Fruit fly (Drosophila melanogaster) whole organism, prepupa: ENCODE measurements around the gene CG14711.
A peak's percentile ranks its signal among the peaks of the same experiment; 100 is the strongest.

ENCODE experiments used
- CG10631 ChIP-seq: fragments of 200-800 bp; sonication (Bioruptor generic); optimal IDR thresholded peaks from 2 replicates; lab custom pipeline; 2016; ENCODE audit warnings: missing biosample characterization, missing genetic modification characterization
- CG10669 ChIP-seq: fragments of 200-800 bp; sonication (Bioruptor generic); optimal IDR thresholded peaks from 3 replicates; lab custom pipeline; 2018; ENCODE audit warnings: missing biosample characterization, mild to moderate bottlenecking, missing genetic modification characterization, moderate library complexity
- CG11294 ChIP-seq: fragments of 200-800 bp; sonication (Bioruptor generic); IDR thresholded peaks from 2 replicates; pipeline ENCODE4 v1.3.6; 2022; ENCODE audit warnings: missing biosample characterization, missing genetic modification characterization
- CG11762 ChIP-seq: fragments of 200-800 bp; sonication (Bioruptor generic); optimal IDR thresholded peaks from 3 replicates; lab custom pipeline; 2016; ENCODE audit warnings: missing biosample characterization, missing genetic modification characterization; ENCODE audit not compliant: insufficient read depth
- CG11902 ChIP-seq: fragments of 200-800 bp; sonication (Bioruptor generic); optimal IDR thresholded peaks from 3 replicates; lab custom pipeline; 2016; ENCODE audit warnings: missing biosample characterization, missing genetic modification characterization
- CG15336 ChIP-seq: fragments of 200-800 bp; sonication (Bioruptor generic); IDR thresholded peaks from 2 replicates; pipeline ENCODE4 v1.3.6; 2022; ENCODE audit warnings: missing biosample characterization, missing genetic modification characterization
- CG3032 ChIP-seq: fragments of 200-800 bp; optimal IDR thresholded peaks from 2 replicates; lab custom pipeline; 2019; ENCODE audit warnings: missing biosample characterization, mild to moderate bottlenecking, missing genetic modification characterization, moderate library complexity
- CG31627 ChIP-seq: fragments of 200-800 bp; sonication (Bioruptor generic); optimal IDR thresholded peaks from 3 replicates; lab custom pipeline; 2016; ENCODE audit warnings: missing biosample characterization, missing genetic modification characterization
- CG32006 ChIP-seq: fragments of 200-800 bp; sonication (Bioruptor generic); optimal IDR thresholded peaks from 3 replicates; lab custom pipeline; 2017; ENCODE audit warnings: missing biosample characterization, mild to moderate bottlenecking, missing genetic modification characterization
- CG34406 ChIP-seq: fragments of 200-800 bp; sonication (Bioruptor generic); optimal IDR thresholded peaks from 3 replicates; lab custom pipeline; 2016; ENCODE audit warnings: missing biosample characterization, missing genetic modification characterization
- CG3919 ChIP-seq: fragments of 200-800 bp; sonication (Bioruptor generic); optimal IDR thresholded peaks from 3 replicates; lab custom pipeline; 2016; ENCODE audit warnings: missing biosample characterization, missing genetic modification characterization
- CG4318 ChIP-seq: fragments of 200-800 bp; sonication (Bioruptor generic); optimal IDR thresholded peaks from 3 replicates; lab custom pipeline; 2017; ENCODE audit warnings: missing biosample characterization, mild to moderate bottlenecking, missing genetic modification characterization
- CG6276 ChIP-seq: fragments of 200-800 bp; sonication (Bioruptor generic); optimal IDR thresholded peaks from 2 replicates; lab custom pipeline; 2017; ENCODE audit warnings: missing biosample characterization, mild to moderate bottlenecking, missing genetic modification characterization
- CG6808 ChIP-seq: fragments of 200-800 bp; sonication (Bioruptor generic); optimal IDR thresholded peaks from 3 replicates; lab custom pipeline; 2017; ENCODE audit warnings: missing biosample characterization, missing genetic modification characterization, mild to moderate bottlenecking, moderate library complexity, missing genetic modification reagents
- CG7368 ChIP-seq: fragments of 200-800 bp; sonication (Bioruptor generic); optimal IDR thresholded peaks from 3 replicates; lab custom pipeline; 2016; ENCODE audit warnings: missing biosample characterization, missing genetic modification characterization
- CG8119 ChIP-seq: fragments of 200-800 bp; sonication (Bioruptor generic); IDR thresholded peaks from 3 replicates; pipeline ENCODE4 v1.3.6; 2022; ENCODE audit warnings: missing biosample characterization, missing genetic modification characterization
- CG8319 ChIP-seq: fragments of 200-800 bp; sonication (Bioruptor generic); optimal IDR thresholded peaks from 3 replicates; lab custom pipeline; 2016; ENCODE audit warnings: missing biosample characterization, missing genetic modification characterization
- CG8632 ChIP-seq: fragments of 200-800 bp; sonication (Bioruptor generic); optimal IDR thresholded peaks from 3 replicates; lab custom pipeline; 2016; ENCODE audit warnings: missing biosample characterization, missing genetic modification characterization
- CG9139 ChIP-seq: fragments of 200-800 bp; sonication (Bioruptor generic); optimal IDR thresholded peaks from 3 replicates; lab custom pipeline; 2017; ENCODE audit warnings: missing biosample characterization, mild to moderate bottlenecking, missing genetic modification characterization
- Eip75B ChIP-seq: fragments of 200-800 bp; sonication (Bioruptor generic); optimal IDR thresholded peaks from 3 replicates; lab custom pipeline; 2016; ENCODE audit warnings: missing biosample characterization, missing genetic modification characterization
- Eip93F ChIP-seq: fragments of 200-800 bp; sonication (Bioruptor generic); optimal IDR thresholded peaks from 2 replicates; lab custom pipeline; 2016; ENCODE audit warnings: missing biosample characterization, mild to moderate bottlenecking, missing genetic modification characterization
- Ets21C ChIP-seq: fragments of 200-800 bp; sonication (Bioruptor generic); optimal IDR thresholded peaks from 3 replicates; lab custom pipeline; 2016; ENCODE audit warnings: missing biosample characterization, missing genetic modification characterization
- Ets96B ChIP-seq: fragments of 200-800 bp; optimal IDR thresholded peaks from 2 replicates; lab custom pipeline; 2019; ENCODE audit warnings: missing biosample characterization, mild to moderate bottlenecking, missing genetic modification characterization, moderate library complexity
- Gug ChIP-seq: fragments of 200-800 bp; sonication (Bioruptor generic); IDR thresholded peaks from 2 replicates; pipeline ENCODE4 v1.3.6; 2022; ENCODE audit warnings: missing biosample characterization, missing genetic modification characterization
- Hr38 ChIP-seq: sonication (Bioruptor generic); optimal IDR thresholded peaks from 2 replicates; lab custom pipeline; 2016; ENCODE audit warnings: missing biosample characterization, missing genetic modification characterization
- Hr39 ChIP-seq: fragments of 200-800 bp; sonication (Bioruptor generic); optimal IDR thresholded peaks from 2 replicates; lab custom pipeline; 2016; ENCODE audit warnings: missing biosample characterization, missing genetic modification characterization
- Hr4 ChIP-seq: fragments of 200-800 bp; sonication (Bioruptor generic); optimal IDR thresholded peaks from 3 replicates; lab custom pipeline; 2016; ENCODE audit warnings: missing biosample characterization, missing genetic modification characterization
- Lpt ChIP-seq: fragments of 200-800 bp; sonication (Bioruptor generic); optimal IDR thresholded peaks from 3 replicates; lab custom pipeline; 2016; ENCODE audit warnings: missing biosample characterization, missing genetic modification characterization
- Met ChIP-seq: fragments of 200-800 bp; sonication (Bioruptor generic); optimal IDR thresholded peaks from 3 replicates; lab custom pipeline; 2016; ENCODE audit warnings: missing biosample characterization, missing genetic modification characterization
- OdsH ChIP-seq: fragments of 200-800 bp; sonication (Bioruptor generic); optimal IDR thresholded peaks from 3 replicates; lab custom pipeline; 2016; ENCODE audit warnings: missing biosample characterization, missing genetic modification characterization
- Smox ChIP-seq: fragments of 200-800 bp; sonication (Bioruptor generic); optimal IDR thresholded peaks from 3 replicates; lab custom pipeline; 2016; ENCODE audit warnings: missing biosample characterization, missing genetic modification characterization
- Sox102F ChIP-seq: fragments of 200-800 bp; sonication (Bioruptor generic); optimal IDR thresholded peaks from 2 replicates; lab custom pipeline; 2016; ENCODE audit warnings: missing biosample characterization, mild to moderate bottlenecking, missing genetic modification characterization
- Sox14 ChIP-seq: fragments of 200-800 bp; sonication (Bioruptor generic); optimal IDR thresholded peaks from 3 replicates; lab custom pipeline; 2016; ENCODE audit warnings: missing biosample characterization, missing genetic modification characterization
- Sox15 ChIP-seq: fragments of 200-800 bp; sonication (Bioruptor generic); optimal IDR thresholded peaks from 3 replicates; lab custom pipeline; 2016; ENCODE audit warnings: missing biosample characterization, missing genetic modification characterization
- achi ChIP-seq: fragments of 200-800 bp; sonication (Bioruptor generic); optimal IDR thresholded peaks from 3 replicates; lab custom pipeline; 2016; ENCODE audit warnings: missing biosample characterization, missing genetic modification characterization
- acj6 ChIP-seq: fragments of 200-800 bp; sonication (Bioruptor generic); optimal IDR thresholded peaks from 3 replicates; lab custom pipeline; 2016; ENCODE audit warnings: missing biosample characterization, missing genetic modification characterization
- cyc ChIP-seq: fragments of 200-800 bp; sonication (Bioruptor generic); optimal IDR thresholded peaks from 3 replicates; lab custom pipeline; 2016; ENCODE audit warnings: missing biosample characterization, missing genetic modification characterization
- dsx ChIP-seq: fragments of 200-800 bp; optimal IDR thresholded peaks from 3 replicates; lab custom pipeline; 2019; ENCODE audit warnings: missing biosample characterization, mild to moderate bottlenecking, missing genetic modification characterization, moderate library complexity; ENCODE audit not compliant: poor library complexity, severe bottlenecking
- eg ChIP-seq: fragments of 200-800 bp; sonication (Bioruptor generic); IDR thresholded peaks from 3 replicates; pipeline ENCODE4 v1.3.6; 2022; ENCODE audit warnings: missing biosample characterization, missing genetic modification characterization
- esn ChIP-seq: fragments of 200-800 bp; sonication (Bioruptor generic); optimal IDR thresholded peaks from 2 replicates; lab custom pipeline; 2016; ENCODE audit warnings: missing biosample characterization, mild to moderate bottlenecking, missing genetic modification characterization, moderate library complexity
- fd85E ChIP-seq: fragments of 200-800 bp; sonication (Bioruptor generic); optimal IDR thresholded peaks from 3 replicates; lab custom pipeline; 2016; ENCODE audit warnings: missing biosample characterization, missing genetic modification characterization
- fkh ChIP-seq: fragments of 200-800 bp; sonication (Bioruptor generic); optimal IDR thresholded peaks from 3 replicates; lab custom pipeline; 2017; ENCODE audit warnings: missing biosample characterization, mild to moderate bottlenecking, missing genetic modification characterization, moderate library complexity
- lz ChIP-seq: fragments of 200-800 bp; sonication (Bioruptor generic); optimal IDR thresholded peaks from 3 replicates; lab custom pipeline; 2016; ENCODE audit warnings: missing biosample characterization, missing genetic modification characterization
- spab ChIP-seq: fragments of 200-800 bp; sonication (Bioruptor generic); optimal IDR thresholded peaks from 2 replicates; lab custom pipeline; 2017; ENCODE audit warnings: missing biosample characterization, mild to moderate bottlenecking, missing genetic modification characterization, missing genetic modification reagents
- ss ChIP-seq, 2 experiments: fragments of 200-800 bp; sonication (Bioruptor generic); optimal IDR thresholded peaks; 2 replicates in 1 of 2; 3 replicates in 1 of 2; lab custom pipeline; 2017 to 2018; ENCODE audit warnings: mild to moderate bottlenecking in 2 of 2, missing biosample characterization in 2 of 2, missing genetic modification characterization in 2 of 2, moderate library complexity in 1 of 2
- svp ChIP-seq: fragments of 200-800 bp; sonication (Bioruptor generic); peaks from one replicate; lab custom pipeline; 2016; ENCODE audit warnings: missing biosample characterization, missing genetic modification characterization

CG14711 gene

DNA sequence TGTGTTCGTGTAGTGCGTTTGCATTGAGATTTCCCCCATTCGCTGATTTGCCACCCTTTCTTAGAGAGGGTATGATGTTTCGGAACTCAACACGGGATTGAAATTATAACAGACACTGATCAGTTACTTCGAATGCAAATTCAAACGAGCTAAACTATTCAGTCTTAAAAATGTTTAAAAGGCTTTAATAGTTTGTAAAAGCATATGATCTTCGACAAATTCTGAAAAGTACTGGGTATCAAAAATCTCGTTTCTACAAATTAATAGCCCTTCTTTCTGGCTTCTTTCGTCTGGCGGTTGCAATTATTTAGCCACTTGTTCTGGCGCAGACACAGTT is 40.9 kb upstream of the CG14711 start (continued):
- TF ChIP-seq CG8319 (GFP tag; lab: Kevin White, UChicago), result peak; percentile 64
- peak; percentile 72 for TF ChIP-seq CG11762 (GFP tag; lab: Kevin White, UChicago)
- TF ChIP-seq lz (GFP tag; lab: Kevin White, UChicago), result no peak
- peak; percentile 77 for TF ChIP-seq CG6808 (GFP tag; lab: Kevin White, UChicago)
- TF ChIP-seq esn (GFP tag; lab: Kevin White, UChicago), result no peak
- TF ChIP-seq CG10669 (GFP tag; lab: Kevin White, UChicago), result peak; percentile 88
- peak; percentile 50 for TF ChIP-seq CG9139 (GFP tag; lab: Kevin White, UChicago)
- peak in 1 of 2 experiments; percentile 73 for TF ChIP-seq ss (GFP tag; optimal IDR thresholded peaks at IDR 0.05; lab: Kevin White, UChicago)
- TF ChIP-seq CG4318, result no peak
- TF ChIP-seq Hr4, result no peak
- TF ChIP-seq svp, result no peak
- TF ChIP-seq Sox102F (GFP tag; lab: Kevin White, UChicago), result no peak

DNA sequence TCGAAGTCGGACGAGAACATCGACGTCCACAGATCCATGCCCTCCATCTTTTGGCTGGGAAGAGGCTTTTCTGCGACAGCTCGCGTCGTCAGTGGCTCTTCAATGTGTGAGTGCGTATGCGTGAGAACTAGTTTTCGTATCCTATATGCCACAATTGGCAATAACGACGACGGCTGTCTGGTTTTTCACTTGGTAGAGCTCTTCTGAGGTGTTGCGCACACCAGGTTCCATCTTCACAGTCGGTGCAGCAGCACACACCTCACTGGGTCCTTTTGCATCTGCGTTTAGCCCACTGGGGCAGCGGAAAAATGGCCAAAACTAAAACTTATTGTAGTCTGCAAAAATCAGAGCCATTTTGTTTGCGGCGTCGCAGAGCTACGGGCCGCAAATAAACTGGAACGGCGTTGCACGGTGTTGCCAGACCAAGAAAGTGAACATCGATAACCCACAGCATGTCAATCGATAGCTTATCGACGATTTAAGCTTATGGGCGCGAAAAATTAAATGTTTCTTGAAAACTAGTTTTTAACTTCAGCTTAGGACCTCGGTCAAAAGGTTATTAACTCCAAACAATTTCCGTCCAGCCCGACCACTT is 33.3 kb upstream of the CG14711 start, which contains the start of gene CG6791:
Gene CG6791 (minus strand): TSS at position 383 of the 595 bp plus-strand sequence.
- TF ChIP-seq CG11902 (no peak), CG8119 (GFP tag; lab: Robert Waterston, UW) (no peak), Hr39 (GFP tag; lab: Kevin White, UChicago) (no peak), Gug (GFP tag; lab: Robert Waterston, UW) (no peak)

DNA sequence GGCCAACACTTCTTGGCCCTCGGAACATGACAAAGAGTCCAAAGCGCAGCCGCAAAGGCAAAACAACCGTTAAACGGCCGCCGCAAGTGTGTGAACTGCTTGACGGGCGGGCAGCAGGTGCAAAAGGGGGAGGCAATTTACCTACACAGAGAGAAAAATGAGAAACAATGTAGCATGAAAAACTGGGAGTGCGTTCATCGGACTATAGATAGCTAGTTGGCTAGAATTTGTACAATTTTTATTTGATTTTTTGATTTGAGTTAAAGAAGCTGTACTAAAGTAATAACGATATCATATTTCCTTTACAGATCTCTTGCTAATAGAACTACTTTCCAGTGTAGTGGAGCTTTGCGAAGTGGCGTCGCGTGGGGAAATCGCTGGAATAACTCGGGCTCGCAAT is 27.6 kb upstream of the CG14711 start:
- TF ChIP-seq Ets96B (tag; lab: Kevin White, UChicago), result peak; percentile 5
- TF ChIP-seq esn (GFP tag; lab: Kevin White, UChicago), result peak; percentile 10
- no peak for TF ChIP-seq CG11902
- TF ChIP-seq CG11294 (GFP tag; lab: Robert Waterston, UW), result peak; percentile 44
- no peak for TF ChIP-seq Sox15 (GFP tag; lab: Kevin White, UChicago)
- peak; percentile 74 for TF ChIP-seq eg
- peak; percentile 42 for TF ChIP-seq CG6276 (GFP tag; lab: Kevin White, UChicago)
- TF ChIP-seq fd85E, result no peak
- no peak for TF ChIP-seq CG6808 (GFP tag; lab: Kevin White, UChicago)
- peak; percentile 79 for TF ChIP-seq CG32006 (GFP tag; lab: Kevin White, UChicago)
- TF ChIP-seq lz (GFP tag; lab: Kevin White, UChicago), result peak; percentile 6
- no peak for TF ChIP-seq OdsH (GFP tag; lab: Kevin White, UChicago)
- peak; percentile 60 for TF ChIP-seq CG4318
- no peak for TF ChIP-seq CG9139 (GFP tag; lab: Kevin White, UChicago)
- TF ChIP-seq CG11762 (GFP tag; lab: Kevin White, UChicago), result peak; percentile 22
- TF ChIP-seq Met (GFP tag; lab: Kevin White, UChicago), result no peak
- TF ChIP-seq Eip75B (GFP tag; lab: Kevin White, UChicago), result no peak
- TF ChIP-seq acj6, result peak; percentile 34
- TF ChIP-seq achi (GFP tag; lab: Kevin White, UChicago), result peak; percentile 22
- TF ChIP-seq Hr38, result no peak
- TF ChIP-seq CG10631 (GFP tag; lab: Kevin White, UChicago), result no peak
- TF ChIP-seq cyc, result no peak
- TF ChIP-seq spab, result no peak
- TF ChIP-seq CG8319 (GFP tag; lab: Kevin White, UChicago), result no peak
- no peak for TF ChIP-seq CG8632
- TF ChIP-seq dsx, result no peak
- no peak for TF ChIP-seq CG31627 (GFP tag; lab: Kevin White, UChicago)
- peak; percentile 21 for TF ChIP-seq Hr39 (GFP tag; lab: Kevin White, UChicago)
- peak; percentile 8 for TF ChIP-seq CG34406
- no peak for TF ChIP-seq Smox (GFP tag; lab: Kevin White, UChicago)
- peak; percentile 73 for TF ChIP-seq CG15336 (GFP tag; lab: Robert Waterston, UW)
- peak; percentile 28 for TF ChIP-seq CG3032 (tag; lab: Kevin White, UChicago)
- no peak for TF ChIP-seq fkh (GFP tag; lab: Kevin White, UChicago)
- TF ChIP-seq Ets21C, result no peak
- TF ChIP-seq Eip93F (GFP tag; lab: Kevin White, UChicago), result no peak
- no peak; the same call in 1 of the 2 replicates for TF ChIP-seq Gug (GFP tag; lab: Robert Waterston, UW)
- TF ChIP-seq CG3919 (GFP tag; lab: Kevin White, UChicago), result peak; percentile 32
- TF ChIP-seq Hr4, result no peak
- TF ChIP-seq Sox14 (GFP tag; lab: Kevin White, UChicago), result peak; percentile 26
- no peak for TF ChIP-seq Sox102F (GFP tag; lab: Kevin White, UChicago)
- TF ChIP-seq Lpt (GFP tag; lab: Kevin White, UChicago), result peak; percentile 51
- TF ChIP-seq CG7368, result no peak
